Fruit fly (Drosophila melanogaster) whole organism, embryonic: ENCODE results near the gene CG32305.

Experiments
- ATbp ChIP-seq: fragments of 200-800 bp; sonication (Bioruptor generic); optimal IDR thresholded peaks from 2 replicates; lab custom pipeline; 2017; ENCODE audit warnings: missing biosample characterization, mild to moderate bottlenecking, missing genetic modification characterization, missing genetic modification reagents
- Asciz ChIP-seq: fragments of 200-800 bp; sonication (Bioruptor generic); optimal IDR thresholded peaks from 2 replicates; lab custom pipeline; 2017; ENCODE audit warnings: missing biosample characterization, mild to moderate bottlenecking, missing genetic modification characterization, missing genetic modification reagents
- CG10209 ChIP-seq: fragments of 200-800 bp; sonication (Bioruptor generic); optimal IDR thresholded peaks from 3 replicates; lab custom pipeline; 2017; ENCODE audit warnings: missing biosample characterization, mild to moderate bottlenecking, missing genetic modification characterization, missing genetic modification reagents
- CG1024 ChIP-seq: fragments of 200-800 bp; sonication (Bioruptor generic); IDR thresholded peaks from 2 replicates; pipeline ENCODE4 v1.3.6; 2022; ENCODE audit warnings: missing biosample characterization, missing genetic modification characterization
- CG10366 ChIP-seq: fragments of 200-800 bp; sonication (Bioruptor generic); IDR thresholded peaks from 2 replicates; pipeline ENCODE4 v1.3.6; 2022; ENCODE audit warnings: missing biosample characterization, missing genetic modification characterization
- CG13287 ChIP-seq: fragments of 200-800 bp; sonication (Bioruptor generic); IDR thresholded peaks from 2 replicates; pipeline ENCODE4 v1.3.6; 2022; ENCODE audit warnings: missing biosample characterization, missing genetic modification characterization; ENCODE audit not compliant: partially characterized antibody
- CG13296 ChIP-seq: fragments of 200-800 bp; sonication (Bioruptor generic); optimal IDR thresholded peaks from 3 replicates; lab custom pipeline; 2018; ENCODE audit warnings: missing biosample characterization, mild to moderate bottlenecking, missing genetic modification characterization
- CG15696 ChIP-seq: fragments of 200-800 bp; sonication (Bioruptor generic); optimal IDR thresholded peaks from 2 replicates; lab custom pipeline; 2019; ENCODE audit warnings: missing biosample characterization, mild to moderate bottlenecking, missing genetic modification characterization, moderate library complexity
- CG16813 ChIP-seq: fragments of 200-800 bp; sonication (Bioruptor generic); IDR thresholded peaks from 3 replicates; pipeline ENCODE4 v1.3.6; 2022; ENCODE audit warnings: missing biosample characterization, missing genetic modification characterization; ENCODE audit not compliant: partially characterized antibody
- CG18262 ChIP-seq: fragments of 200-800 bp; optimal IDR thresholded peaks from 3 replicates; lab custom pipeline; 2019; ENCODE audit warnings: missing biosample characterization, mild to moderate bottlenecking, missing genetic modification characterization, moderate library complexity
- CG2116 ChIP-seq: fragments of 200-800 bp; sonication (Bioruptor generic); optimal IDR thresholded peaks from 3 replicates; lab custom pipeline; 2018; ENCODE audit warnings: missing biosample characterization, mild to moderate bottlenecking, missing genetic modification characterization
- CG2129 ChIP-seq: fragments of 200-800 bp; sonication (Bioruptor generic); IDR thresholded peaks from 2 replicates; pipeline ENCODE4 v1.3.6; 2022; ENCODE audit warnings: missing biosample characterization, missing genetic modification characterization; ENCODE audit not compliant: partially characterized antibody
- CG31365 ChIP-seq: fragments of 200-800 bp; sonication (Bioruptor generic); optimal IDR thresholded peaks from 2 replicates; lab custom pipeline; 2018; ENCODE audit warnings: missing biosample characterization, mild to moderate bottlenecking, missing genetic modification characterization
- CG4282 ChIP-seq: fragments of 200-800 bp; sonication (Bioruptor generic); optimal IDR thresholded peaks from 2 replicates; lab custom pipeline; 2016; ENCODE audit warnings: missing biosample characterization, missing genetic modification characterization
- CG5953 ChIP-seq: fragments of 200-800 bp; sonication (Bioruptor generic); IDR thresholded peaks from 2 replicates; pipeline ENCODE4 v1.3.6; 2022; ENCODE audit warnings: missing biosample characterization, missing genetic modification characterization
- CG7372 ChIP-seq: fragments of 200-800 bp; sonication (Bioruptor generic); IDR thresholded peaks from 2 replicates; pipeline ENCODE4 v1.3.6; 2022; ENCODE audit warnings: missing biosample characterization, missing genetic modification characterization
- CG7556 ChIP-seq: fragments of 200-800 bp; sonication (Bioruptor generic); optimal IDR thresholded peaks from 2 replicates; lab custom pipeline; 2017; ENCODE audit warnings: missing biosample characterization, mild to moderate bottlenecking, missing genetic modification characterization
- CG8281 ChIP-seq: fragments of 200-800 bp; sonication (Bioruptor generic); optimal IDR thresholded peaks from 2 replicates; lab custom pipeline; 2018; ENCODE audit warnings: missing biosample characterization, mild to moderate bottlenecking, missing genetic modification characterization, moderate library complexity
- CG8290 ChIP-seq, 3 experiments: fragments of 200-800 bp; sonication (Bioruptor generic); optimal IDR thresholded peaks; 2 replicates each; lab custom pipeline; 2016 to 2019; ENCODE audit warnings: missing biosample characterization in 3 of 3, missing genetic modification characterization in 3 of 3, mild to moderate bottlenecking in 2 of 3, moderate library complexity in 1 of 3
- CG8478 ChIP-seq: fragments of >200 bp; optimal IDR thresholded peaks from 2 replicates; lab custom pipeline; 2018
- Camta ChIP-seq: fragments of 200-800 bp; sonication (Bioruptor generic); optimal IDR thresholded peaks from 2 replicates; lab custom pipeline; 2016; ENCODE audit warnings: missing biosample characterization, missing genetic modification characterization
- Dad ChIP-seq: fragments of 200-800 bp; sonication (Bioruptor generic); optimal IDR thresholded peaks from 3 replicates; lab custom pipeline; 2016; ENCODE audit warnings: missing biosample characterization, missing genetic modification characterization
- Dbx ChIP-seq: fragments of 200-800 bp; sonication (Bioruptor generic); IDR thresholded peaks from 3 replicates; pipeline ENCODE4 v1.3.6; 2022; ENCODE audit warnings: missing biosample characterization, missing genetic modification characterization
- Deaf1 ChIP-seq: fragments of 200-800 bp; optimal IDR thresholded peaks from 3 replicates; lab custom pipeline; 2019; ENCODE audit warnings: missing biosample characterization, mild to moderate bottlenecking, missing genetic modification characterization, moderate library complexity
- Dip3 ChIP-seq: fragments of 200-800 bp; sonication (Bioruptor generic); optimal IDR thresholded peaks from 3 replicates; lab custom pipeline; 2016; ENCODE audit warnings: missing biosample characterization, missing genetic modification characterization
- Dll ChIP-seq: fragments of 200-800 bp; sonication (Bioruptor generic); IDR thresholded peaks from 4 replicates; pipeline ENCODE4 v1.3.6; 2022; ENCODE audit warnings: missing biosample characterization, missing genetic modification characterization; ENCODE audit not compliant: partially characterized antibody
- Eip74EF ChIP-seq, 2 experiments: fragments of 200-800 bp in 1 of 2; fragments of >200 bp in 1 of 2; sonication (Bioruptor generic) in 1 of 2; optimal IDR thresholded peaks; 2 replicates each; lab custom pipeline; 2017 to 2019; ENCODE audit warnings: missing biosample characterization in 2 of 2, missing genetic modification characterization in 2 of 2, mild to moderate bottlenecking in 1 of 2, moderate library complexity in 1 of 2
- Hand ChIP-seq: fragments of 200-800 bp; sonication (Bioruptor generic); optimal IDR thresholded peaks from 2 replicates; lab custom pipeline; 2017; ENCODE audit warnings: mild to moderate bottlenecking, missing biosample characterization, missing genetic modification reagents, missing genetic modification characterization
- Hey ChIP-seq: fragments of 200-800 bp; sonication (Bioruptor generic); optimal IDR thresholded peaks from 3 replicates; lab custom pipeline; 2018; ENCODE audit warnings: missing biosample characterization, mild to moderate bottlenecking, missing genetic modification characterization
- Jarid2 ChIP-seq: fragments of 200-800 bp; sonication (Bioruptor generic); optimal IDR thresholded peaks from 3 replicates; lab custom pipeline; 2017; ENCODE audit warnings: mild to moderate bottlenecking, missing biosample characterization, missing genetic modification reagents, missing genetic modification characterization
- MBD-R2 ChIP-seq: fragments of 200-800 bp; sonication (Bioruptor generic); IDR thresholded peaks from 2 replicates; pipeline ENCODE4 v1.3.6; 2022; ENCODE audit warnings: missing biosample characterization, missing genetic modification characterization
- MESR4 ChIP-seq: fragments of 200-800 bp; sonication (Bioruptor generic); optimal IDR thresholded peaks from 2 replicates; lab custom pipeline; 2018; ENCODE audit warnings: missing biosample characterization, mild to moderate bottlenecking, missing genetic modification characterization, moderate library complexity
- Med ChIP-seq: fragments of 200-800 bp; sonication (Bioruptor generic); peaks from one replicate; lab custom pipeline; 2016; ENCODE audit warnings: missing biosample characterization, missing genetic modification characterization, mild to moderate bottlenecking, inconsistent platforms, moderate library complexity
- Vsx1 ChIP-seq: fragments of 200-800 bp; sonication (Bioruptor generic); optimal IDR thresholded peaks from 2 replicates; lab custom pipeline; 2017; ENCODE audit warnings: missing biosample characterization, mild to moderate bottlenecking, missing genetic modification characterization, missing genetic modification reagents
- Xrp1 ChIP-seq: fragments of 200-800 bp; sonication (Bioruptor generic); IDR thresholded peaks from 2 replicates; pipeline ENCODE4 v1.3.6; 2022; ENCODE audit warnings: missing biosample characterization, missing genetic modification characterization
- bowl ChIP-seq: fragments of 200-800 bp; sonication (Bioruptor generic); IDR thresholded peaks from 2 replicates; pipeline ENCODE4 v1.3.6; 2022; ENCODE audit warnings: missing biosample characterization, missing genetic modification characterization
- chinmo ChIP-seq: fragments of 200-800 bp; sonication (Bioruptor generic); IDR thresholded peaks from 4 replicates; pipeline ENCODE4 v1.3.6; 2022; ENCODE audit warnings: missing biosample characterization, missing genetic modification characterization; ENCODE audit not compliant: partially characterized antibody
- eve ChIP-seq, 2 experiments: fragments of >200 bp; optimal IDR thresholded peaks; 2 replicates each; lab custom pipeline; 2017; ENCODE audit warnings: missing biosample characterization in 2 of 2, missing genetic modification characterization in 2 of 2
- fru ChIP-seq: fragments of >200 bp; optimal IDR thresholded peaks from 2 replicates; lab custom pipeline; 2017
- gce ChIP-seq: fragments of 200-800 bp; sonication (Bioruptor generic); IDR thresholded peaks from 3 replicates; pipeline ENCODE4 v1.3.6; 2022; ENCODE audit warnings: missing biosample characterization, missing genetic modification characterization
- jigr1 ChIP-seq: fragments of 200-800 bp; sonication (Bioruptor generic); IDR thresholded peaks from 3 replicates; pipeline ENCODE4 v1.3.6; 2022; ENCODE audit warnings: missing biosample characterization, missing genetic modification characterization
- lab ChIP-seq: fragments of 200-800 bp; sonication (Bioruptor generic); optimal IDR thresholded peaks from 3 replicates; lab custom pipeline; 2017; ENCODE audit warnings: missing biosample characterization, missing genetic modification characterization, mild to moderate bottlenecking, moderate library complexity, missing genetic modification reagents
- maf-S ChIP-seq: fragments of 200-800 bp; sonication (Bioruptor generic); optimal IDR thresholded peaks from 2 replicates; lab custom pipeline; 2016; ENCODE audit warnings: missing biosample characterization, missing genetic modification characterization
- nau ChIP-seq: fragments of 200-800 bp; sonication (Bioruptor generic); optimal IDR thresholded peaks from 3 replicates; lab custom pipeline; 2017; ENCODE audit warnings: missing biosample characterization, mild to moderate bottlenecking, missing genetic modification characterization, missing genetic modification reagents
- schlank ChIP-seq: fragments of 200-800 bp; sonication (Bioruptor generic); optimal IDR thresholded peaks from 2 replicates; lab custom pipeline; 2018; ENCODE audit warnings: missing biosample characterization, mild to moderate bottlenecking, missing genetic modification characterization
- so ChIP-seq: fragments of 200-800 bp; sonication (Bioruptor generic); IDR thresholded peaks from 3 replicates; pipeline ENCODE4 v1.3.6; 2022; ENCODE audit warnings: missing biosample characterization, missing genetic modification characterization
- sug ChIP-seq: fragments of 200-800 bp; optimal IDR thresholded peaks from 2 replicates; lab custom pipeline; 2019; ENCODE audit warnings: missing biosample characterization, mild to moderate bottlenecking, missing genetic modification characterization, moderate library complexity
- vvl ChIP-seq: fragments of 200-800 bp; sonication (Bioruptor generic); IDR thresholded peaks from 2 replicates; pipeline ENCODE4 v1.3.6; 2022; ENCODE audit warnings: missing biosample characterization, missing genetic modification characterization
- yki ChIP-seq: fragments of >200 bp; optimal IDR thresholded peaks from 3 replicates; lab custom pipeline; 2018

The CG32305 gene

dm6 chr3L:2253962-2254662, 5.7 kb downstream of the CG32305 start (continued):
- TF ChIP-seq bowl (GFP tag; lab: Robert Waterston, UW) (no peak), CG1024 (no peak), CG7372 (GFP tag; lab: Robert Waterston, UW) (no peak), gce (no peak), maf-S (GFP tag; lab: Kevin White, UChicago) (no peak), lab (GFP tag; lab: Kevin White, UChicago) (peak; percentile 54), CG4282 (GFP tag; lab: Kevin White, UChicago) (no peak), chinmo (GFP tag; lab: Robert Waterston, UW) (0 out of 4 replicates have a peak, but pooled peaks have one; percentile 31), CG15696 (tag; lab: Kevin White, UChicago) (no peak), CG8478 (lab: Kevin White, UChicago) (no peak), CG10209 (GFP tag; lab: Kevin White, UChicago) (no peak), CG8281 (tag; lab: Kevin White, UChicago) (no peak), Eip74EF (GFP tag; optimal IDR thresholded peaks at IDR 0.05; lab: Kevin White, UChicago) (no peak), Hey (tag; lab: Kevin White, UChicago) (peak; percentile 11), Xrp1 (GFP tag; lab: Robert Waterston, UW) (no peak), CG2116 (GFP tag; lab: Kevin White, UChicago) (no peak), CG10366 (GFP tag; lab: Robert Waterston, UW) (no peak), CG7556 (GFP tag; lab: Kevin White, UChicago) (no peak), Asciz (GFP tag; lab: Kevin White, UChicago) (no peak), CG13296 (peak; percentile 53), Dll (GFP tag; lab: Robert Waterston, UW) (no peak), Dad (no peak), Vsx1 (GFP tag; lab: Kevin White, UChicago) (peak; percentile 41), so (GFP tag; lab: Robert Waterston, UW) (0 out of 3 replicates have a peak, but pooled peaks have one; percentile 16), ATbp (GFP tag; lab: Kevin White, UChicago) (peak; percentile 31), CG31365 (tag; lab: Kevin White, UChicago) (no peak), sug (peak; percentile 94), schlank (tag; lab: Kevin White, UChicago) (peak; percentile 8), MESR4 (GFP tag; lab: Kevin White, UChicago) (no peak), fru (lab: Kevin White, UChicago) (no peak), Med (GFP tag; lab: Kevin White, UChicago) (no peak), CG2129 (GFP tag; lab: Robert Waterston, UW) (no peak)

dm6 chr3L:2255775-2256174, 7.3 kb downstream of the CG32305 start:
- TF ChIP-seq vvl (GFP tag; lab: Robert Waterston, UW) (no peak), fru (lab: Kevin White, UChicago) (no peak), Camta (GFP tag; lab: Kevin White, UChicago) (no peak), CG2116 (GFP tag; lab: Kevin White, UChicago) (no peak), CG8290 (GFP tag; optimal IDR thresholded peaks at IDR 0.05; lab: Kevin White, UChicago) (no peak), CG8290 (tag; optimal IDR thresholded peaks at IDR 0.05; lab: Kevin White, UChicago) (peak in 1 of 2 experiments; percentile 56), Dbx (GFP tag; lab: Robert Waterston, UW) (0 out of 3 replicates have a peak, but pooled peaks have one; percentile 38), Dip3 (GFP tag; lab: Kevin White, UChicago) (no peak), Deaf1 (tag; lab: Kevin White, UChicago) (peak; percentile 26), Hand (GFP tag; lab: Kevin White, UChicago) (no peak), MBD-R2 (GFP tag; lab: Robert Waterston, UW) (no peak), CG18262 (tag; lab: Kevin White, UChicago) (no peak), eve (GFP tag; optimal IDR thresholded peaks at IDR 0.05; lab: Kevin White, UChicago) (no peak), yki (lab: Kevin White, UChicago) (no peak), CG1024 (no peak), Jarid2 (GFP tag; lab: Kevin White, UChicago) (peak; percentile 60), Xrp1 (GFP tag; lab: Robert Waterston, UW) (no peak), CG13287 (peak; percentile 18; the same call in 1 of the 2 replicates), CG5953 (GFP tag; lab: Robert Waterston, UW) (no peak), jigr1 (no peak), nau (GFP tag; lab: Kevin White, UChicago) (no peak), CG16813 (GFP tag; lab: Robert Waterston, UW) (no peak)
